Worm (Caenorhabditis elegans): Measurements from ENCODE around the gene ZK688.1.

DNA sequence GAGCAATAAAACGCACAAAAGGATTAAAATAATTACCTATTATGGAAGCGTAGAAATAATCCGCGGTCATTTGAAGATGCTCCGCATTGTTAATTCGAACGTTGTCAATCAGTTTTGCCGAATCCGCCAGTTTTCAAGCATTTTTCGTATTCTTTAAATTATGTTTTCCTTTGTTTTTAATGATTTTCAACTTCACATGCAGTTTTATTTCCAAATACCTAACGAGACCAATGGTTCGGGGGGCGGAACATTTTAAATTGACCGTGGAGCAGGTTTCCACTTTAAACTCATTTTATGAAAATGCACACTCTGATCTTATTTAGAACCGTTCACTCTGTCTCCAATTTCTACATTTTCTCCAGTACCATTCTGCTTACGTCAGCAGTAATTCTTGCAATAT is 14.6 kb upstream of the ZK688.1 start, which contains the start of gene ZK688.4:
- TF ChIP-seq him-1 (tag; optimal IDR thresholded peaks at IDR 0.05) (no peak), dao-5 (tag; optimal IDR thresholded peaks at IDR 0.05) (no peak), W03F9.2 (tag; optimal IDR thresholded peaks at IDR 0.05) (no peak)

All from whole organism, L4/young adult.